Worm (Caenorhabditis elegans) whole organism, L1 larva: ENCODE data around the gene srx-74.

Experiments used
- C04F5.9 ChIP-seq: sonication (generic microtip); optimal IDR thresholded peaks from 2 replicates; lab custom pipeline; 2016; ENCODE audit warnings: missing genetic modification characterization, missing compliant biosample characterization
- F16B12.6 ChIP-seq: fragments of 150-350 bp; optimal IDR thresholded peaks from 2 replicates; lab custom pipeline; 2014; ENCODE audit warnings: missing biosample characterization, missing genetic modification characterization
- aha-1 ChIP-seq: fragments of 150-350 bp; optimal IDR thresholded peaks from 2 replicates; lab custom pipeline; 2014; ENCODE audit warnings: missing biosample characterization, missing genetic modification characterization
- aly-2 ChIP-seq: fragments of 150-350 bp; optimal IDR thresholded peaks from 2 replicates; lab custom pipeline; 2014; ENCODE audit warnings: missing biosample characterization, missing genetic modification characterization
- ama-1 ChIP-seq: fragments of 150-350 bp; optimal IDR thresholded peaks from 2 replicates; lab custom pipeline; 2014
- blmp-1 ChIP-seq: fragments of 150-350 bp; optimal IDR thresholded peaks from 2 replicates; lab custom pipeline; 2014; ENCODE audit warnings: missing biosample characterization, missing genetic modification characterization
- ceh-8 ChIP-seq: fragments of 200-800 bp; sonication (Bioruptor generic); optimal IDR thresholded peaks from 2 replicates; lab custom pipeline; 2018; ENCODE audit warnings: mild to moderate bottlenecking, missing genetic modification characterization, moderate library complexity, missing compliant biosample characterization
- ces-1 ChIP-seq: fragments of 150-350 bp; optimal IDR thresholded peaks from 2 replicates; lab custom pipeline; 2014; ENCODE audit warnings: missing biosample characterization, missing genetic modification reagents, missing genetic modification characterization
- efl-1 ChIP-seq, 4 experiments: fragments of 150-350 bp; optimal IDR thresholded peaks in 3 of 4; peaks in 1 of 4; 1 replicate in 1 of 4; 2 replicates in 3 of 4; lab custom pipeline; 2014; ENCODE audit warnings: missing biosample characterization in 2 of 4, missing genetic modification characterization in 2 of 4, missing genetic modification reagents in 2 of 4
- elt-2 ChIP-seq: sonication (generic microtip); optimal IDR thresholded peaks from 2 replicates; lab custom pipeline; 2016; ENCODE audit warnings: missing genetic modification characterization, mild to moderate bottlenecking, inconsistent platforms, missing compliant biosample characterization, missing genetic modification reagents
- elt-3 ChIP-seq, 6 experiments: fragments of 150-350 bp in 1 of 6; sonication (generic microtip); optimal IDR thresholded peaks; 2 replicates each; lab custom pipeline; 2017 to 2018; ENCODE audit warnings: missing biosample characterization in 6 of 6, missing genetic modification characterization in 6 of 6, inconsistent platforms in 1 of 6
- grh-1 ChIP-seq: fragments of 200-800 bp; sonication (Bioruptor generic); IDR thresholded peaks from 2 replicates; pipeline ENCODE4 v1.3.6; 2022; ENCODE audit warnings: missing genetic modification reagents, missing genetic modification characterization, missing compliant biosample characterization
- jun-1 ChIP-seq: fragments of 150-350 bp; optimal IDR thresholded peaks from 2 replicates; lab custom pipeline; 2014; ENCODE audit warnings: missing biosample characterization, missing genetic modification reagents, missing genetic modification characterization
- lin-13 ChIP-seq: fragments of 150-350 bp; optimal IDR thresholded peaks from 2 replicates; lab custom pipeline; 2014; ENCODE audit warnings: missing biosample characterization, missing genetic modification reagents, missing genetic modification characterization
- lin-14 ChIP-seq: fragments of 200-800 bp; sonication (Bioruptor generic); optimal IDR thresholded peaks from 2 replicates; lab custom pipeline; 2018; ENCODE audit warnings: mild to moderate bottlenecking, missing genetic modification characterization, moderate library complexity, missing compliant biosample characterization
- lin-35 ChIP-seq, 2 experiments: fragments of 150-350 bp; optimal IDR thresholded peaks; 2 replicates each; lab custom pipeline; 2014; ENCODE audit warnings: missing biosample characterization in 2 of 2, missing genetic modification characterization in 2 of 2, missing genetic modification reagents in 2 of 2
- lin-39 ChIP-seq: fragments of 150-350 bp; optimal IDR thresholded peaks from 2 replicates; lab custom pipeline; 2014; ENCODE audit warnings: missing biosample characterization, missing genetic modification reagents, missing genetic modification characterization
- mep-1 ChIP-seq: fragments of 150-350 bp; optimal IDR thresholded peaks from 2 replicates; lab custom pipeline; 2014; ENCODE audit warnings: missing biosample characterization, missing genetic modification characterization
- nhr-11 ChIP-seq: fragments of 150-350 bp; optimal IDR thresholded peaks from 2 replicates; lab custom pipeline; 2014; ENCODE audit warnings: missing biosample characterization, missing genetic modification characterization
- nhr-20 ChIP-seq: sonication (generic microtip); optimal IDR thresholded peaks from 2 replicates; lab custom pipeline; 2016; ENCODE audit warnings: mild to moderate bottlenecking, missing genetic modification characterization, missing compliant biosample characterization
- nhr-28 ChIP-seq: fragments of 150-350 bp; optimal IDR thresholded peaks from 2 replicates; lab custom pipeline; 2014; ENCODE audit warnings: missing biosample characterization, missing genetic modification characterization
- nhr-47 ChIP-seq: sonication (generic microtip); optimal IDR thresholded peaks from 2 replicates; lab custom pipeline; 2016; ENCODE audit warnings: mild to moderate bottlenecking, missing genetic modification characterization, moderate library complexity, missing compliant biosample characterization
- nhr-77 ChIP-seq: fragments of 150-350 bp; optimal IDR thresholded peaks from 2 replicates; lab custom pipeline; 2014; ENCODE audit warnings: missing biosample characterization, missing genetic modification characterization
- nhr-85 ChIP-seq: sonication (generic microtip); peaks from one replicate; lab custom pipeline; 2016; ENCODE audit warnings: missing genetic modification characterization, inconsistent platforms, missing compliant biosample characterization
- nhr-90 ChIP-seq: sonication (generic microtip); optimal IDR thresholded peaks from 2 replicates; lab custom pipeline; 2016; ENCODE audit warnings: mild to moderate bottlenecking, missing genetic modification characterization, missing compliant biosample characterization; ENCODE audit not compliant: poor library complexity
- rnt-1 ChIP-seq: sonication (generic microtip); optimal IDR thresholded peaks from 2 replicates; lab custom pipeline; 2016; ENCODE audit warnings: mild to moderate bottlenecking, missing genetic modification characterization, moderate library complexity, missing compliant biosample characterization
- snu-23 ChIP-seq: sonication (generic microtip); optimal IDR thresholded peaks from 2 replicates; lab custom pipeline; 2016; ENCODE audit warnings: missing genetic modification characterization, missing compliant biosample characterization
- sptf-1 ChIP-seq: fragments of 150-350 bp; optimal IDR thresholded peaks from 2 replicates; lab custom pipeline; 2014; ENCODE audit warnings: missing biosample characterization, missing genetic modification characterization
- tlp-1 ChIP-seq: fragments of 150-350 bp; optimal IDR thresholded peaks from 2 replicates; lab custom pipeline; 2014; ENCODE audit warnings: missing biosample characterization, missing genetic modification characterization
- unc-30 ChIP-seq: sonication (generic microtip); optimal IDR thresholded peaks from 2 replicates; lab custom pipeline; 2017; ENCODE audit warnings: missing biosample characterization, missing genetic modification characterization
- zag-1 ChIP-seq: fragments of 150-350 bp; optimal IDR thresholded peaks from 2 replicates; lab custom pipeline; 2014; ENCODE audit warnings: missing biosample characterization, missing genetic modification characterization

Gene srx-74

DNA sequence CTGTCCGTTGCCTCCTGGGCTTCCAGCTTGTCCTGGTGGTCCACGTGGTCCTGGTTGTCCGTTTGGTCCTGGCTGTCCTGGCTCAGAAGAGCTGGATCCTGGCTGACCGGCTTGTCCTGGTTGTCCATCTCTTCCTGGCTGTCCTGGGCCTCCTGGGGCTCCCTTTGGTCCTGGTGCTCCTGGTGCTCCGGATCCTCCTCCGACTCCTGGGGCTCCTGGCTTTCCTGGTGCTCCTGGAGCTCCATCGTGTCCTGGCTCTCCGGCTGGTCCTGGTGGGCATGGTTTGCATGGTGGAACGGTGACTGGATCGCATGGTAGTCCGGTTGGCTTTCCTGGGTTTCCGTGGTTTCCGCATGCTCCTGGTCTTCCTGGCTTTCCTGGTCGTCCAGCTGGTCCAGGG, 9.2 kb downstream of the srx-74 start:
- TF ChIP-seq lin-35 (GFP tag; optimal IDR thresholded peaks at IDR 0.05; lab: Kevin White, UChicago), result no peak
- no peak for TF ChIP-seq jun-1 (tag; lab: Kevin White, UChicago)
- TF ChIP-seq nhr-77 (tag; lab: Kevin White, UChicago), result no peak
- TF ChIP-seq F16B12.6, result no peak
- peak; percentile 49 for TF ChIP-seq ceh-8 (GFP tag; lab: Kevin White, UChicago)
- TF ChIP-seq, all 84 proteins: peak for 1

DNA sequence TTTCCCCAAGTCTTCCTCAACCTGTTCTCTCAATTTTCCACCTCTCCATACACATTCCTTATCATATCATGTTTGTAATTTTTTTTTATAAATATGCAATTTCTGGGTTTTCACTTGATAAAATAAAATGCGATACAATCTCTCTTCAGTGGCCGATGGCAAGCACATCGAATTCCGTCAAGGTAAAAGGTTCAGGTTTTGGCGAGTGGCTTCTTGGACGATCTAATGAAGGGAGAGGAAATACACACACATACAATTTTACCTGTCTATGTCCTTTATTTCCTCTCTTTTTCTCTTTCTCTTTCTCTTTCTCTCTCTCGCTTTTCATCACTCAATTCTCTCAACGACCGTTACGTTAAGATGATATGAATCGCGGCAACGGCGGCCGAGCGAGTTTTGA, 10.8 kb downstream of the srx-74 start:
- TF ChIP-seq snu-23 (GFP tag; lab: Kevin White, UChicago), result peak; percentile 23
- TF ChIP-seq efl-1 (optimal IDR thresholded peaks at IDR 0.05; lab: Kevin White, UChicago), result no peak
- TF ChIP-seq efl-1 (GFP tag; optimal IDR thresholded peaks at IDR 0.05 in 1 of 2; lab: Kevin White, UChicago), result peak in 1 of 2 experiments; percentile 45
- TF ChIP-seq mep-1 (tag; lab: Kevin White, UChicago), result peak; percentile 23
- TF ChIP-seq elt-3 (tag; optimal IDR thresholded peaks at IDR 0.05; lab: Kevin White, UChicago), result peak in 3 of 6 experiments; percentile 15 to 54 (median 48)
- peak; percentile 86 for TF ChIP-seq blmp-1
- TF ChIP-seq nhr-20 (tag; lab: Kevin White, UChicago), result peak; percentile 24
- no peak for TF ChIP-seq lin-39 (tag; lab: Kevin White, UChicago)
- TF ChIP-seq lin-35 (GFP tag; optimal IDR thresholded peaks at IDR 0.05; lab: Kevin White, UChicago), result peak in 1 of 2 experiments; percentile 18
- peak; percentile 11 for TF ChIP-seq elt-2 (tag; lab: Kevin White, UChicago)
- TF ChIP-seq nhr-11 (tag; lab: Kevin White, UChicago), result no peak
- no peak for TF ChIP-seq sptf-1 (tag; lab: Kevin White, UChicago)
- TF ChIP-seq nhr-85 (tag; lab: Kevin White, UChicago), result peak; percentile 11

DNA sequence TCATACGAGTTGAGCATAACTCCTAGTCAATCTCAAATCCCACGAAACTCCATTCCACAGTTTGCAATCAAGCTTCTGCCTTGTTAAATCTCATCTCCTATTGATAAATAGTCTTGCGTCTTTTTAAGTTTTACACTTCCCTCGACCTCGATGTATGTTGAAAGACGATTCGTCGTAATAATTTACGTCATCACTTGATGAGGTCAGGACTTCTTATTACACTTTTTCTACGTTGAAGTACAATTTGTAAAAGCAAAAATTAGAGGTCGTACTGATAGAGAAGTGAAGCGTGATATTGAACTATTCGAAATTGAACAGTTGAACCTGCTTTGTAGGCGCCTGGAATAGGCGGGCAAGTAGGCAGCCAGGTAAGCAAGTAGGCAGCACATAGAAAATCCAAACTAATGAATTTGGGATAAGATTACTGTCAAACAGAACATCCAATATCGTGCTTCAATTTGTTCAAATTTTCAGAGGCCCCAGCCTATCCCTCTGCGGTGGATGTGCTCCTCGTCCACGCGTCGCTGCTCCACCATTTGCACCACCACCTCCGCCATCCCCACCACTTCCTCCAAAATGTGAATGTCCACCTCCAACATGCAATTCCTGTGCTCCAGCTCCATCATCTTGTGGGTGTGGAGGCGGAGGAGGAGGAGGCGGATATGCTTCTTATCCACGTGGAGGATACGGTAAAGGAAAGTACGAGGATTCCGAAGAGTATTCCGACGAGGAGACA, 12.5 kb downstream of the srx-74 start:
- TF ChIP-seq aha-1 (tag; lab: Kevin White, UChicago) (no peak), efl-1 (optimal IDR thresholded peaks at IDR 0.05; lab: Kevin White, UChicago) (no peak), efl-1 (GFP tag; optimal IDR thresholded peaks at IDR 0.05 in 1 of 2; lab: Kevin White, UChicago) (peak in 1 of 2 experiments; percentile 57)

DNA sequence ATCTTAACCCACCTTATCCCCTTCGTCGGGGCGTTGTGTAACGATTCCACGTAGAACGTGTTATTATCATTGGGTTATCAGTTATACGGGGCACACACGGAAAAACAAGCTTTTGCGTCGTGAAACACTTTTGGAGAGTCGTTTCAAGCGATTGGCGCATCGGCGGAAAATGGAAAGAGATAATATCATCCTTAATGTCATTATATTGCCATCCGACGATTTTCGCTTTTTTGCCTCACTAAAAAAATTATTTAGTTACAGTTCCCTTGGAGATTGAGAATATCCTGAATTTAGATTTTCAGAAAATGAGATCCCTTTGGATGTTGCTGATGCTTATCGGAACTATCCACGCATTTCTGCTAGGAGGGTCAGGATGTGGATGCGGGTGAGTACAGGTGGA, 13.8 kb downstream of the srx-74 start, which contains the start of gene F41F3.8:
Gene F41F3.8 (plus strand): TSS at position 301 of the 400 bp plus-strand sequence.
- no peak for TF ChIP-seq aly-2 (tag; lab: Kevin White, UChicago)
- peak; percentile 41 for TF ChIP-seq blmp-1
- TF ChIP-seq, all 84 proteins: peak for 1

DNA sequence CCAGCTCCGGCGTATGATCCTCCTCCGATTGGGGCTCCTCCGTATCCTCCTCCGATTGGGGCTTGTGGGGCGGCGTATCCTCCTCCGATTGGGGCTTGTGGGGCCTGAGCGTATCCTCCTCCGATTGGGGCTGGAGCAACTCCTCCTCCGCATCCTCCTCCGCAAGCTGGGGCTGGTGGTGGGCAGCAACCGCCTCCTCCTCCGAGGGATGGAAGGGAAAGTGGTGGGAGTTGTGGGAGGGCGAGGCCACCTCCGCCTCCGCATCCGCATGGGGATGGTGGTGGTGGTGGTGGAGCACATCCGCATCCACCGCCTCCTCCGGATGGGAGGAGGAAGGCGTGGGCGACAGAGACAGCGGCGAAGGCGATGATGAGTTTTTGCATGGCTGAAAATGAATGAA, 14.4 kb downstream of the srx-74 start, which contains the start of gene F41F3.3:
Gene F41F3.3 (minus strand): TSS at position 383 of the 400 bp plus-strand sequence.
- peak; percentile 75 for TF ChIP-seq ceh-8 (GFP tag; lab: Kevin White, UChicago)
- TF ChIP-seq lin-14 (GFP tag; lab: Kevin White, UChicago), result no peak
- TF ChIP-seq efl-1 (optimal IDR thresholded peaks at IDR 0.05; lab: Kevin White, UChicago), result no peak
- peak in 1 of 2 experiments; percentile 57 for TF ChIP-seq efl-1 (GFP tag; optimal IDR thresholded peaks at IDR 0.05 in 1 of 2; lab: Kevin White, UChicago)
- TF ChIP-seq ama-1 (lab: Kevin White, UChicago), result peak; percentile 46
- TF ChIP-seq, all 84 proteins: peak for 3

DNA sequence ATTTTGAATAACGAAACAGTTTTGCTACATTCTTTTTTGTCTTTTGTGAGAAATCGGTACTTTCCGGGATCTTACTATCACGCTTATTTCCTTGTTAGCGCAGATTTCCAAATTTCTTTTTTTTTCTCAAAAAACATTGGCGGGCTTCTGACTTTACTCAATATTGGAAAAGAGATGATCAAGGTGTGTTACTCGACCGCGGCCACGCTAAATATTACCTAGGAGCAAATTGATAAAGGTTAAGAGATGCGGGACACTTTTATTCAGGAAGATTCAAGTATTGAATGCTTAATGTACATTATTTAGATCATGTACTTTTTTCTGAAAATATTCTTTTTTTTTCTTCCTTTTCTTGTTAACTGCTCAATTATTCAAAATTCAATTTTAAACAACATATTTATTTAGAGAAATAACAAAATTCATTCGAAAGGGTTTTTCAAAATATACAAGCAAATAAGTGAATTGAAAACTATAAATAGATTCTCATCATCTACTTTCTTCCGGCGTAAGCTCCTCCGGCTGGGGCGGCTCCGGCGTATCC, 15.0 kb downstream of the srx-74 start:
- peak; percentile 55 for TF ChIP-seq ama-1 (lab: Kevin White, UChicago)
- TF ChIP-seq grh-1 (GFP tag; lab: Robert Waterston, UW), result no peak

DNA sequence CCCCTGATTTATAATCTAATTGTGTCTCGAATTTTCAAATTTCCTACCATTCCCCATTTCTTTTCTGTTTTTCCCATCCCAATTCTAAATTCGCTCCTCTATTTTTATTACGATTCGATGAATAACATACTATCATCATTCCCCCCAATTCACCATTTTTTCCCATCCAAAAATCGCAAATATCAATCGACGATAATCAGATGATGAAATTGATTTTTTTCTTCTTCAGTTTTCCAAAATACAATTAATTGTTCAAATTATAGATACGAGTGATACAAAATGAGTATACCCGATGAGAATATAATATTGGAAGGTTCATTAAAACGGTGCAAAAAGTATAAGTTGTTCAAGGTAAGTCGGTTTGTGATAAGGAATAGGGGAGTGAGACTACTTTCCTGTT, 19.6 kb downstream of the srx-74 start, which contains the start of gene soc-1:
Gene soc-1 (plus strand): TSS at position 262 of the 400 bp plus-strand sequence.
- no peak for TF ChIP-seq lin-39 (tag; lab: Kevin White, UChicago)
- TF ChIP-seq nhr-90, result no peak
- TF ChIP-seq rnt-1 (tag; lab: Kevin White, UChicago), result no peak
- TF ChIP-seq unc-30 (tag; lab: Kevin White, UChicago), result no peak
- no peak for TF ChIP-seq tlp-1 (tag; lab: Kevin White, UChicago)
- TF ChIP-seq nhr-47 (tag; lab: Kevin White, UChicago), result no peak
- no peak for TF ChIP-seq nhr-28 (tag; lab: Kevin White, UChicago)
- no peak for TF ChIP-seq zag-1
- no peak for TF ChIP-seq lin-35 (GFP tag; optimal IDR thresholded peaks at IDR 0.05; lab: Kevin White, UChicago)
- TF ChIP-seq jun-1 (tag; lab: Kevin White, UChicago), result no peak
- no peak for TF ChIP-seq ces-1 (GFP tag; lab: Kevin White, UChicago)
- TF ChIP-seq lin-13 (GFP tag; lab: Kevin White, UChicago), result no peak
- TF ChIP-seq C04F5.9 (tag; lab: Kevin White, UChicago), result no peak
